Worm (Caenorhabditis elegans): Measurements from ENCODE around the gene pcyt-1.

The pcyt-1 gene

DNA sequence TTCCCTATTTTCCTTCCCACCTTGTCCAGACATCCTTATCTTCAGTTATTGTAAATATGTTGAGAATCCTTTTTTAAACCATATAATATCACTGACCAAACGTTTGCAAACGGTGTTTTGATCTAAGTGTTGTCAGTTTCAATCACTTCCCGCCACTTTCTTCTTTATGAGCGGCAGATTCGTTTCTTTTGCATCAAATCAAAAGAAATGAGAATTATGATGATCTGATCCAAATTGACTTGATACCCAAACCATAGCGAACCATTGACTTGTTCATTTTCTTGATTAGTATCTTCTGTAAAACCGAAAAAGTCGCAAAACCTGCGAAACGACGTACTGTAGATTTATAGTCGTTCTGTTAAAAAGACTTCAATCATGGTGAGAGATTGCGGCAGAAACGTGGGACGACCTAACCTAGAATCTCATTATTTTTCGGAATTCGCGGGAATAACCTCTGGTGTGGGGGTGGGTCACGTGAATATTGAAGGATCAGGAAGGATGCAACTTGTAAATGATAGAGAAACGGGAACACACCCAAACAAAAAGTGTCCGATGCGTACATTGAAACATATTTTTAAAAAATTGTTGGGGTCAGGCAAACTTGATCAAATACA is 21.9 kb downstream of the pcyt-1 start:
- TF ChIP-seq F57C9.4 (tag; optimal IDR thresholded peaks at IDR 0.05): no peak
- no peak for TF ChIP-seq nhr-80 (tag; optimal IDR thresholded peaks at IDR 0.05)
- no peak for TF ChIP-seq madf-8 (GFP tag; conservative IDR thresholded peaks at IDR 0.05)

DNA sequence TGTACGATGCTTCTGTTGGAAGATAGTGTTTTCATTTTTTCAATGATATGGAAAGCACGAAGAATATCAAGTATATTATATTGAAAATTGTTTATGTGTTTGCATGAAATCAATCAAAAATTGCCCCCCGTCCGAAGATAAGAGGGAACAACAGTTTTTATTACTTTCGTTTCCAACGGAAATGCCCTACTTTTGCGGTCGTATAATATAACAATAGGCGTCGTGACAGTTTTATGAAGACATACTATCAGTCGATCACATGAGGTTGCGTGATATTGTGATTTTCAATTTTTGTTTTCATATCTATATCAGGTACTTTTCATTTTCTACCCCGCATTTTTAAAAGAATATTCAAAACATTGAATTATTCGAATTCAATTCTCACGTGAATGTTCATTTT is 23.9 kb downstream of the pcyt-1 start:
- no peak for TF ChIP-seq hlh-12 (tag; optimal IDR thresholded peaks at IDR 0.05)
- TF ChIP-seq nhr-80 (tag; optimal IDR thresholded peaks at IDR 0.05): peak; percentile 14
- no peak for TF ChIP-seq lin-40 (tag; optimal IDR thresholded peaks at IDR 0.05)
- TF ChIP-seq egrh-3 (GFP tag; IDR thresholded peaks at IDR 0.05): no peak

DNA sequence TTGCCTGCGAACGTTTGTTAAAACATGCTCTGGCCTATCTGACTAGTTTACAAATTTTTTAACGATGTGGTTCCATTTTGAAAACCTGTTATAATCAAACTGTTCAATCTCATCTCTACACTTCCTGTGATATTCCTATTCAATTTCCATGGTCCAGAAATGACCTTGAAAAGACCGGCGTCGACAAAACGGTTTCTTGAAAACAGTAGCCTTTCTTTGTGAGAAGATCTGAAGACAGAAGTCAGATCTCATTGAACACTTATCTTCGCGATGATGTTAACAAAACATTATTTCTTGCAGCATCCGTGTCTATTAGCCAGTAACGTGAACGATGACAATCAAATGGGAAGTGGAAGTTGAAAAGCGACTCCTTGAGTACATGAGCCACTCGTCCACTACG is 24.5 kb downstream of the pcyt-1 start, which contains the start of gene C44E12.1:
TSS of gene C44E12.1 (plus strand) at position 301 of the 400 bp plus-strand sequence.
- no peak for TF ChIP-seq rpc-1 (optimal IDR thresholded peaks at IDR 0.05)
- no peak for TF ChIP-seq rpc-1 (tag; optimal IDR thresholded peaks at IDR 0.05)
- TF ChIP-seq ccch-3 (GFP tag; optimal IDR thresholded peaks at IDR 0.05): no peak
- no peak for TF ChIP-seq Y53G8AR.9 (GFP tag; conservative IDR thresholded peaks at IDR 0.05)
- TF ChIP-seq mes-4 (tag; optimal IDR thresholded peaks at IDR 0.05): no peak
- no peak for TF ChIP-seq F49E8.2 (tag; optimal IDR thresholded peaks at IDR 0.05; ENCODE audit: insufficient read depth)
- no peak for TF ChIP-seq Y95B8A.8 (GFP tag; IDR thresholded peaks at IDR 0.05)

DNA sequence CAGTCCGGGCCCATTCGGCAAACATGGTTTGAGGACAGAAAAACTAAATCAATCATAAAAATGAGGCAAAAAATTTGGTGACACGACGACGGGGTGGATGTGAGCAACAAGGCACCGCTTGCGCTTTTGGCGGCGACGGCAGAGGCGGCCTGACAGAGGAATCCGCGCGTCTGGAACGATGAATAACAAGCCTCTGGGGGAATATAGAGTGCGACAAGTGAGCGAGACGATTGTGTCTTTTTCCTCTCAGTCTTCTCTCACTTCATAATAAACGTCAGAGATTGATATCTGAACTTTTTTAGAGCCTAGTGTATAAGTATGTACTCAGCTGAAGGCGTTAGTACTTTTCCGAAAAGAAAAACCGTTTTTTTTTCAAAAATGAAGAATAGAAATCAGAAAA is 35.8 kb downstream of the pcyt-1 start, which contains the start of gene twk-17:
TSS of gene twk-17 (minus strand) at position 101 of the 400 bp plus-strand sequence.
- TF ChIP-seq zfh-2 (GFP tag; conservative IDR thresholded peaks at IDR 0.05) (peak; percentile 45; the same call in 1 of the 2 replicates), K12H6.12 (tag; optimal IDR thresholded peaks at IDR 0.05) (no peak), nfya-1 (tag; optimal IDR thresholded peaks at IDR 0.05; ENCODE audit: borderline replicate concordance, insufficient read depth) (no peak)

DNA sequence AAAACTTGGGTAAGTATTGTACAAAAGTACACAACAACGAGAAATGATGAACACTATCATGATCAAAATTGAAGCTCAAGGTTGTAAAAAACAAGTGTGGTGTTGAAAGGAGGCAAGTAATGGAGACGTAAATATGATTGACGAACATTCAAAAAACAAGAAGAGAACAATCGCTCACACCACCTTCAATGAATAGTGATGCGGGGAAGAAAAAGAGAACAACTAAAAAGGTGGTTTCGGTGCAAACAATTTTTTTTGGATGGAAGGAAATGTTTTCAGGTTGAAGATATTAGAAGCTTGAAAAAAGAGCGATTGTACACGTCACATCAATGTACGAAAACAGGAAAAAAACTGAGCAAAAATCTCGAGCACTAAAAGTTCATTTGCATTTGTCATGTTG is 42.3 kb downstream of the pcyt-1 start:
- TF ChIP-seq madf-6 (GFP tag; IDR thresholded peaks at IDR 0.05): no peak
- no peak for TF ChIP-seq B0035.1 (tag; optimal IDR thresholded peaks at IDR 0.05)
- TF ChIP-seq hlh-26 (GFP tag; conservative IDR thresholded peaks at IDR 0.05): no peak
- no peak for TF ChIP-seq ccch-3 (GFP tag; optimal IDR thresholded peaks at IDR 0.05)
- no peak for TF ChIP-seq xnd-1 (tag; optimal IDR thresholded peaks at IDR 0.05)
- TF ChIP-seq B0336.3 (GFP tag; IDR thresholded peaks at IDR 0.05): no peak
- no peak for TF ChIP-seq hmg-20 (GFP tag; IDR thresholded peaks at IDR 0.05)
- TF ChIP-seq Y53G8AR.9 (GFP tag; conservative IDR thresholded peaks at IDR 0.05): no peak
- TF ChIP-seq nfyb-1 (GFP tag; IDR thresholded peaks at IDR 0.05): no peak
- no peak for TF ChIP-seq Y56A3A.18 (GFP tag; IDR thresholded peaks at IDR 0.05)
- TF ChIP-seq rec-8 (tag; optimal IDR thresholded peaks at IDR 0.05): no peak
- TF ChIP-seq ceh-40 (GFP tag; IDR thresholded peaks at IDR 0.05): no peak
- no peak for TF ChIP-seq F55B11.4 (tag; optimal IDR thresholded peaks at IDR 0.05; ENCODE audit: borderline replicate concordance, insufficient read depth)
- TF ChIP-seq nhr-120 (GFP tag; IDR thresholded peaks at IDR 0.05): no peak
- no peak for TF ChIP-seq C17E4.6 (GFP tag; IDR thresholded peaks at IDR 0.05)

DNA sequence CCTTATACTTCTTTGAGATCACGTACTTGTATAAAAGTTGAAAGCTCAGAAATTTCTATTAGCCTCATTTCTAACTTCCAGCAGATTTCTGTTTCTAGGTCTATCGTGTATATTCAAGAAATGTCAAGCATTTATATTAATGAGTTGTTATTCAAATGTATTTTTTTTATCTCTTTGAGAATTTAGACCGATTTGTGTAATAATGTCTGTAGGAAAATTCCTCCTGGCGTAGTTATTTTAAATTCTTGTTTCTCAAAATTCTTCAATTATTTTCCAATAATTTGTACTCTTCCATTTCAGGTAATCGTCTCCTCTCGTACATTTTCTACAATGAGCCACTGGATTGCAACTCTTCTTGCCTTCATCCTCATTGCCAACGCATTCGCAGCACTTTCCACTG is 55.2 kb downstream of the pcyt-1 start, which contains the start of gene nlp-61:
TSS of gene nlp-61 (plus strand) at position 301 of the 400 bp plus-strand sequence.
- no peak for TF ChIP-seq akir-1 (GFP tag; optimal IDR thresholded peaks at IDR 0.05)
- 0 out of 2 replicates have a peak, but pooled peaks have one; percentile 47 for TF ChIP-seq nfya-2 (GFP tag; IDR thresholded peaks at IDR 0.05)

Measured in whole organism, young adult.